Worm (Caenorhabditis elegans) whole organism, L1 larva: ENCODE measurements around the gene srt-31.
A peak's percentile ranks its signal among the peaks of the same experiment; 100 is the strongest.

ENCODE experiments used
- C04F5.9 ChIP-seq: sonication (generic microtip); optimal IDR thresholded peaks from 2 replicates; lab custom pipeline; 2016; ENCODE audit warnings: missing genetic modification characterization, missing compliant biosample characterization
- C34B4.2 ChIP-seq: sonication (generic microtip); optimal IDR thresholded peaks from 2 replicates; lab custom pipeline; 2017; ENCODE audit warnings: mild to moderate bottlenecking, missing genetic modification characterization, missing compliant biosample characterization
- alr-1 ChIP-seq: fragments of 200-800 bp; sonication (Bioruptor generic); optimal IDR thresholded peaks from 2 replicates; lab custom pipeline; 2018; ENCODE audit warnings: borderline replicate concordance, mild to moderate bottlenecking, missing genetic modification characterization, missing compliant biosample characterization
- ceh-63 ChIP-seq: fragments of 200-800 bp; sonication (Bioruptor generic); optimal IDR thresholded peaks from 2 replicates; lab custom pipeline; 2018; ENCODE audit warnings: mild to moderate bottlenecking, missing genetic modification characterization, missing compliant biosample characterization
- ceh-8 ChIP-seq: fragments of 200-800 bp; sonication (Bioruptor generic); optimal IDR thresholded peaks from 2 replicates; lab custom pipeline; 2018; ENCODE audit warnings: mild to moderate bottlenecking, missing genetic modification characterization, moderate library complexity, missing compliant biosample characterization
- ces-1 ChIP-seq: fragments of 150-350 bp; optimal IDR thresholded peaks from 2 replicates; lab custom pipeline; 2014; ENCODE audit warnings: missing biosample characterization, missing genetic modification reagents, missing genetic modification characterization
- dsc-1 ChIP-seq: sonication (generic microtip); optimal IDR thresholded peaks from 2 replicates; lab custom pipeline; 2016; ENCODE audit warnings: mild to moderate bottlenecking, missing genetic modification characterization, missing compliant biosample characterization
- efl-1 ChIP-seq, 4 experiments: fragments of 150-350 bp; optimal IDR thresholded peaks in 3 of 4; peaks in 1 of 4; 1 replicate in 1 of 4; 2 replicates in 3 of 4; lab custom pipeline; 2014; ENCODE audit warnings: missing biosample characterization in 2 of 4, missing genetic modification characterization in 2 of 4, missing genetic modification reagents in 2 of 4
- egl-13 ChIP-seq: sonication (generic microtip); optimal IDR thresholded peaks from 2 replicates; lab custom pipeline; 2016; ENCODE audit warnings: missing genotype, missing genetic modification reagents, missing genetic modification characterization, missing compliant biosample characterization
- elt-2 ChIP-seq: sonication (generic microtip); optimal IDR thresholded peaks from 2 replicates; lab custom pipeline; 2016; ENCODE audit warnings: missing genetic modification characterization, mild to moderate bottlenecking, inconsistent platforms, missing compliant biosample characterization, missing genetic modification reagents
- ets-5 ChIP-seq: fragments of 200-800 bp; sonication (Bioruptor generic); IDR thresholded peaks from 2 replicates; pipeline ENCODE4 v1.3.6; 2022; ENCODE audit warnings: missing genetic modification characterization, missing compliant biosample characterization
- fkh-10 ChIP-seq: sonication (generic microtip); optimal IDR thresholded peaks from 2 replicates; lab custom pipeline; 2017; ENCODE audit warnings: missing biosample characterization, missing genetic modification reagents, missing genetic modification characterization
- fkh-8 ChIP-seq: sonication (generic microtip); optimal IDR thresholded peaks from 2 replicates; lab custom pipeline; 2016; ENCODE audit warnings: mild to moderate bottlenecking, missing genetic modification characterization, missing compliant biosample characterization
- fos-1 ChIP-seq: fragments of 150-350 bp; optimal IDR thresholded peaks from 2 replicates; lab custom pipeline; 2014; ENCODE audit warnings: missing biosample characterization, missing genetic modification characterization
- hlh-17 ChIP-seq: fragments of 200-800 bp; sonication (Bioruptor generic); optimal IDR thresholded peaks from 2 replicates; lab custom pipeline; 2018; ENCODE audit warnings: missing genetic modification characterization, mild to moderate bottlenecking, missing compliant biosample characterization, moderate library complexity, borderline replicate concordance
- irx-1 ChIP-seq: sonication (generic microtip); optimal IDR thresholded peaks from 2 replicates; lab custom pipeline; 2016; ENCODE audit warnings: missing genetic modification characterization, missing compliant biosample characterization
- lin-13 ChIP-seq: fragments of 150-350 bp; optimal IDR thresholded peaks from 2 replicates; lab custom pipeline; 2014; ENCODE audit warnings: missing biosample characterization, missing genetic modification reagents, missing genetic modification characterization
- lin-14 ChIP-seq: fragments of 200-800 bp; sonication (Bioruptor generic); optimal IDR thresholded peaks from 2 replicates; lab custom pipeline; 2018; ENCODE audit warnings: mild to moderate bottlenecking, missing genetic modification characterization, moderate library complexity, missing compliant biosample characterization
- lin-35 ChIP-seq, 2 experiments: fragments of 150-350 bp; optimal IDR thresholded peaks; 2 replicates each; lab custom pipeline; 2014; ENCODE audit warnings: missing biosample characterization in 2 of 2, missing genetic modification characterization in 2 of 2, missing genetic modification reagents in 2 of 2
- mdl-1 ChIP-seq, 2 experiments: fragments of 150-350 bp; optimal IDR thresholded peaks; 2 replicates each; lab custom pipeline; 2014 to 2017; ENCODE audit warnings: missing biosample characterization in 2 of 2, missing genetic modification characterization in 2 of 2, inconsistent platforms in 1 of 2
- mep-1 ChIP-seq: fragments of 150-350 bp; optimal IDR thresholded peaks from 2 replicates; lab custom pipeline; 2014; ENCODE audit warnings: missing biosample characterization, missing genetic modification characterization
- nhr-20 ChIP-seq: sonication (generic microtip); optimal IDR thresholded peaks from 2 replicates; lab custom pipeline; 2016; ENCODE audit warnings: mild to moderate bottlenecking, missing genetic modification characterization, missing compliant biosample characterization
- nhr-237 ChIP-seq: fragments of 150-350 bp; optimal IDR thresholded peaks from 2 replicates; lab custom pipeline; 2014; ENCODE audit warnings: missing biosample characterization, missing genetic modification characterization
- nhr-77 ChIP-seq: fragments of 150-350 bp; optimal IDR thresholded peaks from 2 replicates; lab custom pipeline; 2014; ENCODE audit warnings: missing biosample characterization, missing genetic modification characterization
- nhr-84 ChIP-seq: sonication (generic microtip); optimal IDR thresholded peaks from 2 replicates; lab custom pipeline; 2017; ENCODE audit warnings: missing biosample characterization, missing genetic modification characterization
- pag-3 ChIP-seq: sonication (generic microtip); optimal IDR thresholded peaks from 2 replicates; lab custom pipeline; 2017; ENCODE audit warnings: missing genetic modification characterization, mild to moderate bottlenecking, missing compliant biosample characterization, antibody characterized with exemption, borderline replicate concordance; ENCODE audit not compliant: insufficient read depth
- pqm-1 ChIP-seq: sonication (generic microtip); optimal IDR thresholded peaks from 3 replicates; lab custom pipeline; 2017; ENCODE audit warnings: missing biosample characterization, missing genetic modification characterization
- rnt-1 ChIP-seq: sonication (generic microtip); optimal IDR thresholded peaks from 2 replicates; lab custom pipeline; 2016; ENCODE audit warnings: mild to moderate bottlenecking, missing genetic modification characterization, moderate library complexity, missing compliant biosample characterization
- snpc-4 ChIP-seq: fragments of 150-350 bp; optimal IDR thresholded peaks from 2 replicates; lab custom pipeline; 2014; ENCODE audit warnings: missing biosample characterization, missing genetic modification characterization
- sup-37 ChIP-seq: fragments of 200-800 bp; sonication (Bioruptor generic); optimal IDR thresholded peaks from 2 replicates; lab custom pipeline; 2018; ENCODE audit warnings: mild to moderate bottlenecking, missing genetic modification characterization, missing compliant biosample characterization
- swsn-7 ChIP-seq: sonication (generic microtip); optimal IDR thresholded peaks from 2 replicates; lab custom pipeline; 2016; ENCODE audit warnings: missing genetic modification characterization, missing compliant biosample characterization
- tlp-1 ChIP-seq: fragments of 150-350 bp; optimal IDR thresholded peaks from 2 replicates; lab custom pipeline; 2014; ENCODE audit warnings: missing biosample characterization, missing genetic modification characterization
- unc-130 ChIP-seq: fragments of 150-350 bp; optimal IDR thresholded peaks from 2 replicates; lab custom pipeline; 2017; ENCODE audit warnings: missing biosample characterization, missing genetic modification characterization, inconsistent platforms
- unc-30 ChIP-seq: sonication (generic microtip); optimal IDR thresholded peaks from 2 replicates; lab custom pipeline; 2017; ENCODE audit warnings: missing biosample characterization, missing genetic modification characterization
- zag-1 ChIP-seq: fragments of 150-350 bp; optimal IDR thresholded peaks from 2 replicates; lab custom pipeline; 2014; ENCODE audit warnings: missing biosample characterization, missing genetic modification characterization

The srt-31 gene

DNA sequence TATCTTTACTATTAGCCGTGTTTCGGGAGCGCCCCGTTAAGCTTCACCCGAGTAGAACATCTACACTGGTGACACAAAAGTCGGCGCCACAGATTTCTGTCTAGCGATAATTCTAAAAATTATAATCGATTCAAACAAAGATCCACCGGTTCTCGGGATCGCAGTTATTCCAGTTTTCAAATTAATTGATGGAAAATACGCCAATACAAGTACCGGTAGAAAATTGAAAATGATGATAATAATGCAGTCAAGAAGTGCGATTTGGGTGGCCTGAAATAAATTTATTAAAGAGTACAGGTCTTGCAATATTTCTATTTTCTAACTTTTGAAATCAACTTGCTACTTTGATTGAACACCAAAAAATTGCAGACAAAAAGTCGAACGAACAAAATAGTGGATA is 5.2 kb upstream of the srt-31 start:
- no peak for TF ChIP-seq lin-13 (GFP tag; lab: Kevin White, UChicago)
- TF ChIP-seq efl-1 (optimal IDR thresholded peaks at IDR 0.05; lab: Kevin White, UChicago): no peak
- peak in 1 of 2 experiments; percentile 85 for TF ChIP-seq efl-1 (GFP tag; optimal IDR thresholded peaks at IDR 0.05 in 1 of 2; lab: Kevin White, UChicago)
- TF ChIP-seq snpc-4 (tag; lab: Kevin White, UChicago): no peak
- TF ChIP-seq mdl-1 (tag; optimal IDR thresholded peaks at IDR 0.05; lab: Kevin White, UChicago): no peak
- no peak for TF ChIP-seq sup-37 (GFP tag; lab: Kevin White, UChicago)

DNA sequence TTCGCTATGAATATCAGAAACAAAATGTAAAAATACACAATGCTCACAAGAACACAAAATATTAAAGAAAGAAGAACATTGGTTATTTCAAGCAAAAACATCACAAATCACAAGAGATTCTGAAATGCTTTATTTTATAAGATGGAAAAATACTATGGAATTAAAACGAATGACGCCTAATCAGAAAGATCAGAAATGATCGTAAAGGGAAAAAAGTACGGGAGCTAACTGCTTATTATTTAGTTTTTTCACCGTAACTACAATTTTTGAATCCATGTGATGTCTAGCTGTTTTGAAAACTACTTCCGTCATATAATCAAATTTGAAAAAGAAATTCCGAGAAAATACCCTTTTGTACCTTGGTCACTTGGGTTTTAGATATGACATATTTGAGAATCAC is 4.2 kb upstream of the srt-31 start, which contains the start of gene srbc-57:
Gene srbc-57 (minus strand): TSS at position 101 of the 400 bp plus-strand sequence.
- no peak for TF ChIP-seq pqm-1 (tag; lab: Kevin White, UChicago)
- TF ChIP-seq fkh-10 (GFP tag; lab: Kevin White, UChicago): no peak
- peak; percentile 14 for TF ChIP-seq fkh-8 (tag; lab: Kevin White, UChicago)

DNA sequence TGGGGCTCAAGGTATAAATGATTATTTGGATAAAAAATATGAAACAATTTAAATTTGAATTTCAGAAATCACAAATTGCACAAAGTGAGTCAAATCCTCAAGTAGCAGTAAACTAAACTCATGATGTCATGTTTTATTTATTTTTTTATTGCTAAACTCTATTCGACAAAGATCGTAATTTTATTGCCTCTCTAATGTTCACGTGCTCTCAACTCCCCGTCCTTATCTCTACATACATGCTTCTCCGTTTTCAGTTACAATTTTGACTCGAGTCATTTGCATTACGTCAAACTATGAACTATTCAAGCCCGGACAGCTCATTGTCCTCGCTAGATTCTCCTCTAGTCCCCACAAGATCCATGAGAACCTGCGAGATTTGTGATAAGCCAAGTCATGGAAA is 1.8 kb downstream of the srt-31 start, which contains the start of gene nhr-99:
Gene nhr-99 (plus strand): TSS at position 263 of the 400 bp plus-strand sequence.
- no peak for TF ChIP-seq C04F5.9 (tag; lab: Kevin White, UChicago)
- peak in 1 of 2 experiments; percentile 10 for TF ChIP-seq lin-35 (GFP tag; optimal IDR thresholded peaks at IDR 0.05; lab: Kevin White, UChicago)
- TF ChIP-seq elt-2 (tag; lab: Kevin White, UChicago): peak; percentile 62
- TF ChIP-seq unc-30: no peak
- TF ChIP-seq nhr-20: peak; percentile 40
- TF ChIP-seq, all 84 proteins: peak for 3

DNA sequence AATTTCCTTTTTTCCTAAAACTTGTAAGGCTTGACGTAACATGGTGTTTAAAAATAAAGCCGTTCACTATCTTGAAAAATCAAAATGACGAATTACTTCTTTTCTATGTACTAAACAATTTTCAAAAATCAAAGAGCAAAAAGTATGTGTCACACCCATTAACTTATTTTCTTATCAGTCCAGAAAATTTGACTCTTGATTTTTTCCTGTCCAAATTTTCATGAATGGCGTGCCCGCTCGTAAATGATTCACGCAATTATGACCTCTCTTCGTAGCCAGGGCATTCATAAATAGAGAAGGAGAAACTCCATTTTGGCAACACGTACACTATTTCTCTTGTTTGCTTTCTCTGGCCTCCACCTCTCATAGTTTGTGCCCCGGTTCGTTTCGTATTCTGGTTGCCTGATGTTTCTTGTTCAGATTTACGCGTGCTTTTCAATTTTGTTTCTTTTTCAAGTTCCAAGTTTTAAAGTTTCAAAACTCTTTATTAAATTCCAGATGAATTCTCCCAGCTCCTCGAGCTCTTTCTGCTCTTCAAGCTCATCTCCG is 5.0 kb downstream of the srt-31 start, which contains the start of gene nhr-55:
Gene nhr-55 (plus strand): TSS at position 499 of the 549 bp plus-strand sequence.
- TF ChIP-seq C34B4.2 (tag; lab: Kevin White, UChicago) (no peak), unc-130 (tag; lab: Kevin White, UChicago) (no peak), fkh-8 (tag; lab: Kevin White, UChicago) (peak; percentile 5), nhr-20 (no peak), elt-2 (tag; lab: Kevin White, UChicago) (peak; percentile 14), ets-5 (GFP tag; lab: Robert Waterston, UW) (no peak), irx-1 (tag; lab: Kevin White, UChicago) (no peak), lin-35 (GFP tag; optimal IDR thresholded peaks at IDR 0.05; lab: Kevin White, UChicago) (peak in 1 of 2 experiments; percentile 1)

DNA sequence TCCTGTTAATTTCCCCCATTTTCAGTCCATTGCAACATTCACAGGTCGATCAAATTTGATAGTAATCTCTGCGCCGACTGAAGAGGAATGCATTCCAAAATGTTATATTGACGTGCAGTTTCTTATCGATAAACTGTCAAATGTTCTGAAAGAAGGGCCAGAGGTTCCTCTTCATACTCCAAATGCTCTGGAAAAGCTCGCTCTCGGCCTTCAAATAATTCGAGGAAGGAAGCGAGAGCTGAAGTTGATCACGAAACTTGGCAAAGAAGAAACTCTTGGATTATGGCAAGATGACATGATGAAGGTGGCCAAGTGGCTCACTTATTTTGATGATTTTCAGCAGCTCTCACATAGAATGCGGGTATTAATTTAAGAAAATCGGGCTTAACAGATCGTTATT is 6.4 kb downstream of the srt-31 start:
- no peak for TF ChIP-seq elt-2 (tag; lab: Kevin White, UChicago)
- no peak for TF ChIP-seq hlh-17 (GFP tag; lab: Kevin White, UChicago)

DNA sequence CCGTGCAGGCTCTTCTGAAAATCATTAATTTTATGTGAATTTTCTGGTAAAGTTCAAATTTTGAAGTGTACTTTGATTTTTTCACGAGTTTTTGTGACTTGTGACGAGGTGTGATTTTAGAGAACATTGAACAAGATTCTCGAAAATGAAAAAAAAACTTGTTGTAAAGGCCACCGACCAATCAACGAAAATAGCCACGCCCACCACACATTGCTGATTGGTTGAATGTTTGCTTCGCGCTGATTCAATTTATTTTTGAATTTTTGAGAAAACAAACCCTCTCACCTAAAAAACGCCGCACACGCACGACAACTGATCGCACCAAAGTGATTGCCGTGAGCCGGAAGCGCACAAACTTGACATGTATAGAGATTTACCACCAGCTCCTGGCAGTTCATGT is 10.2 kb downstream of the srt-31 start:
- TF ChIP-seq zag-1: no peak
- no peak for TF ChIP-seq dsc-1 (tag; lab: Kevin White, UChicago)
- TF ChIP-seq mdl-1 (tag; optimal IDR thresholded peaks at IDR 0.05; lab: Kevin White, UChicago): no peak
- no peak for TF ChIP-seq swsn-7 (tag; lab: Kevin White, UChicago)
- no peak for TF ChIP-seq ces-1 (GFP tag; lab: Kevin White, UChicago)
- TF ChIP-seq mep-1 (tag; lab: Kevin White, UChicago): no peak
- TF ChIP-seq nhr-77: no peak
- no peak for TF ChIP-seq alr-1 (tag; lab: Kevin White, UChicago)
- TF ChIP-seq ceh-63 (GFP tag; lab: Kevin White, UChicago): no peak
- TF ChIP-seq ceh-8 (GFP tag; lab: Kevin White, UChicago): no peak

DNA sequence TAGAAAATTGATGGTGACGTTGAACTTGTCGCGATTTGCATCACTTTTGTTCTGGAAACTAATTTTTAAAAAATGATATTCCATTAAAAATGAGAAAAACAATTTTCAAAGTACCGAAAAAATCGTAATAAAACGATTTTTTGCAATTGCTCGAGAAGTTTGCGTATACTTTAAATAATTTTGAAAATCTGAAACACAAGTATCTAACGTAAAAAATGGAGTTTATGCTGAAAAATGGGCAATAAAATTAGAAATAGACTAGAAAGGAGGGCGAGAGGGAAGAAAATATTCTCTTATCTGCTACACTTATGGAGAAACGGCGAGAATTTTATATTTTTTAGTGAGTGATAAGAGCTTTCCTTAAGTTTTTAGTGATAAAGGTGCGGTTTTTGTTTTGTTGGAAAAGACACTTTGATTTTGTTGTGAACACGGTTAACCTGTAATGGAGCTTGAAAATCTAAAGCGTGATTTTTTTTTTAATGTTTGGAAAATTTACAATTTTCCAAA is 10.7 kb downstream of the srt-31 start, which contains the start of gene nhr-130:
Gene nhr-130 (minus strand): TSS at position 51 of the 507 bp plus-strand sequence.
- TF ChIP-seq nhr-84 (no peak), hlh-17 (GFP tag; lab: Kevin White, UChicago) (no peak), rnt-1 (tag; lab: Kevin White, UChicago) (no peak), sup-37 (GFP tag; lab: Kevin White, UChicago) (no peak), fos-1 (no peak), C04F5.9 (tag; lab: Kevin White, UChicago) (no peak), lin-13 (GFP tag; lab: Kevin White, UChicago) (no peak), lin-14 (GFP tag; lab: Kevin White, UChicago) (peak; percentile 12), tlp-1 (tag; lab: Kevin White, UChicago) (peak; percentile 28), pag-3 (tag; lab: Kevin White, UChicago) (no peak), nhr-237 (tag; lab: Kevin White, UChicago) (no peak), egl-13 (tag; lab: Kevin White, UChicago) (no peak), mep-1 (tag; lab: Kevin White, UChicago) (no peak), elt-2 (tag; lab: Kevin White, UChicago) (peak; percentile 78), nhr-20 (peak; percentile 30)
